Fruit fly (Drosophila melanogaster) whole organism, pupa: ENCODE data around the gene CG2124.

ENCODE experiments used
- CG13204 ChIP-seq: fragments of 200-800 bp; sonication (Bioruptor generic); optimal IDR thresholded peaks from 2 replicates; lab custom pipeline; 2018; ENCODE audit warnings: missing biosample characterization, mild to moderate bottlenecking, missing genetic modification characterization, moderate library complexity
- CG14655 ChIP-seq: fragments of 200-800 bp; sonication (Bioruptor generic); optimal IDR thresholded peaks from 3 replicates; lab custom pipeline; 2017; ENCODE audit warnings: mild to moderate bottlenecking, missing biosample characterization, missing genetic modification reagents, missing genetic modification characterization
- CG17806 ChIP-seq: fragments of 200-800 bp; sonication (Bioruptor generic); optimal IDR thresholded peaks from 2 replicates; lab custom pipeline; 2018; ENCODE audit warnings: missing biosample characterization, mild to moderate bottlenecking, missing genetic modification characterization, moderate library complexity
- CG32121 ChIP-seq: fragments of 200-800 bp; sonication (Bioruptor generic); IDR thresholded peaks from 2 replicates; pipeline ENCODE4 v1.3.6; 2022; ENCODE audit warnings: missing biosample characterization, missing genetic modification characterization
- CG34367 ChIP-seq: fragments of 200-800 bp; sonication (Bioruptor generic); optimal IDR thresholded peaks from 2 replicates; lab custom pipeline; 2018; ENCODE audit warnings: missing biosample characterization, mild to moderate bottlenecking, missing genetic modification characterization
- CG4496 ChIP-seq: fragments of 200-800 bp; sonication (Bioruptor generic); IDR thresholded peaks from 3 replicates; pipeline ENCODE4 v1.3.6; 2022; ENCODE audit warnings: missing biosample characterization, missing genetic modification characterization
- CG8159 ChIP-seq: fragments of 200-800 bp; sonication (Bioruptor generic); optimal IDR thresholded peaks from 3 replicates; lab custom pipeline; 2018; ENCODE audit warnings: missing biosample characterization, mild to moderate bottlenecking, missing genetic modification characterization, moderate library complexity
- CG9948 ChIP-seq: fragments of 200-800 bp; sonication (Bioruptor generic); optimal IDR thresholded peaks from 2 replicates; lab custom pipeline; 2018; ENCODE audit warnings: missing biosample characterization, mild to moderate bottlenecking, missing genetic modification characterization, moderate library complexity
- D1 ChIP-seq: fragments of 200-800 bp; sonication (Bioruptor generic); optimal IDR thresholded peaks from 2 replicates; lab custom pipeline; 2018; ENCODE audit warnings: missing biosample characterization, mild to moderate bottlenecking, missing genetic modification characterization, moderate library complexity
- Ets98B ChIP-seq: fragments of 200-800 bp; sonication (Bioruptor generic); IDR thresholded peaks from 2 replicates; pipeline ENCODE4 v1.3.6; 2022; ENCODE audit warnings: missing biosample characterization, missing genetic modification characterization
- Pif1A ChIP-seq: fragments of 200-800 bp; sonication (Bioruptor generic); optimal IDR thresholded peaks from 3 replicates; lab custom pipeline; 2016; ENCODE audit warnings: missing biosample characterization, missing genetic modification characterization
- gl ChIP-seq: fragments of 200-800 bp; sonication (Bioruptor generic); optimal IDR thresholded peaks from 2 replicates; lab custom pipeline; 2018; ENCODE audit warnings: missing biosample characterization, mild to moderate bottlenecking, missing genetic modification characterization

- TF ChIP-seq Ets98B (GFP tag; lab: Robert Waterston, UW) (no peak), CG34367 (tag; lab: Kevin White, UChicago) (no peak), CG9948 (no peak), gl (no peak), D1 (tag; lab: Kevin White, UChicago) (no peak), CG13204 (GFP tag; lab: Kevin White, UChicago) (no peak), CG4496 (no peak), CG14655 (GFP tag; lab: Kevin White, UChicago) (peak; percentile 6), CG8159 (tag; lab: Kevin White, UChicago) (peak; percentile 34), CG32121 (GFP tag; lab: Robert Waterston, UW) (no peak), Pif1A (no peak), CG17806 (tag; lab: Kevin White, UChicago) (no peak)
Measured at dm6 chrX:10615215-10615614, 19.3 kb downstream of the CG2124 start.
